Fruit fly (Drosophila melanogaster) whole organism, embryonic: ENCODE measurements around the gene Psn.
A peak's percentile ranks its signal among the peaks of the same experiment; 100 is the strongest.

Experiments
- B-H1 ChIP-seq: fragments of 200-800 bp; sonication (Bioruptor generic); IDR thresholded peaks from 3 replicates; pipeline ENCODE4 v1.3.6; 2022; ENCODE audit warnings: missing biosample characterization, missing genetic modification characterization
- B-H2 ChIP-seq: fragments of 200-800 bp; sonication (Bioruptor generic); optimal IDR thresholded peaks from 2 replicates; lab custom pipeline; 2018; ENCODE audit warnings: missing biosample characterization, mild to moderate bottlenecking, missing genetic modification characterization
- BEAF-32 ChIP-seq: fragments of 200-800 bp; sonication (Bioruptor generic); optimal IDR thresholded peaks from 3 replicates; lab custom pipeline; 2017; ENCODE audit warnings: missing biosample characterization, missing genetic modification characterization, mild to moderate bottlenecking, moderate library complexity, missing genetic modification reagents
- CG10565 ChIP-seq: fragments of 200-800 bp; sonication (Bioruptor generic); optimal IDR thresholded peaks from 3 replicates; lab custom pipeline; 2016; ENCODE audit warnings: missing biosample characterization, mild to moderate bottlenecking, missing genetic modification characterization
- CG12104 ChIP-seq: fragments of 200-800 bp; sonication (Bioruptor generic); optimal IDR thresholded peaks from 3 replicates; lab custom pipeline; 2016; ENCODE audit warnings: missing biosample characterization, missing genetic modification characterization
- CG12236 ChIP-seq: fragments of 200-800 bp; sonication (Bioruptor generic); optimal IDR thresholded peaks from 2 replicates; lab custom pipeline; 2016; ENCODE audit warnings: missing biosample characterization, missing genetic modification characterization
- CG13775 ChIP-seq: fragments of 200-800 bp; sonication (Bioruptor generic); optimal IDR thresholded peaks from 3 replicates; lab custom pipeline; 2017; ENCODE audit warnings: missing biosample characterization, mild to moderate bottlenecking, missing genetic modification characterization
- CG14965 ChIP-seq: fragments of 200-800 bp; sonication (Bioruptor generic); optimal IDR thresholded peaks from 2 replicates; lab custom pipeline; 2016; ENCODE audit warnings: missing biosample characterization, missing genetic modification characterization, borderline replicate concordance
- CG15601 ChIP-seq: fragments of 200-800 bp; sonication (Bioruptor generic); optimal IDR thresholded peaks from 3 replicates; lab custom pipeline; 2019; ENCODE audit warnings: missing biosample characterization, mild to moderate bottlenecking, missing genetic modification characterization, moderate library complexity
- CG1647 ChIP-seq: fragments of 200-800 bp; sonication (Bioruptor generic); optimal IDR thresholded peaks from 3 replicates; lab custom pipeline; 2016; ENCODE audit warnings: missing biosample characterization, missing genetic modification characterization
- CG16813 ChIP-seq: fragments of 200-800 bp; sonication (Bioruptor generic); IDR thresholded peaks from 3 replicates; pipeline ENCODE4 v1.3.6; 2022; ENCODE audit warnings: missing biosample characterization, missing genetic modification characterization; ENCODE audit not compliant: partially characterized antibody
- CG16863 ChIP-seq: fragments of 200-800 bp; sonication (Bioruptor generic); optimal IDR thresholded peaks from 3 replicates; lab custom pipeline; 2016; ENCODE audit warnings: missing biosample characterization, missing genetic modification characterization
- CG17912 ChIP-seq: fragments of 200-800 bp; sonication (Bioruptor generic); optimal IDR thresholded peaks from 2 replicates; lab custom pipeline; 2018; ENCODE audit warnings: missing biosample characterization, mild to moderate bottlenecking, missing genetic modification characterization
- CG2120 ChIP-seq: fragments of 200-800 bp; sonication (Bioruptor generic); optimal IDR thresholded peaks from 3 replicates; lab custom pipeline; 2016; ENCODE audit warnings: missing biosample characterization, missing genetic modification characterization
- CG2199 ChIP-seq: fragments of 200-800 bp; sonication (Bioruptor generic); IDR thresholded peaks from 3 replicates; pipeline ENCODE4 v1.3.6; 2022; ENCODE audit warnings: missing biosample characterization, missing genetic modification characterization
- CG31224 ChIP-seq: fragments of 200-800 bp; sonication (Bioruptor generic); IDR thresholded peaks from 2 replicates; pipeline ENCODE4 v1.3.6; 2022; ENCODE audit warnings: missing biosample characterization, missing genetic modification characterization
- CG31388 ChIP-seq: fragments of 200-800 bp; sonication (Bioruptor generic); optimal IDR thresholded peaks from 2 replicates; lab custom pipeline; 2016; ENCODE audit warnings: missing biosample characterization, missing genetic modification characterization
- CG32532 ChIP-seq: fragments of 200-800 bp; sonication (Bioruptor generic); IDR thresholded peaks from 2 replicates; pipeline ENCODE4 v1.3.6; 2022; ENCODE audit warnings: missing biosample characterization, missing genetic modification characterization
- CG3995 ChIP-seq: fragments of 200-800 bp; sonication (Bioruptor generic); optimal IDR thresholded peaks from 3 replicates; lab custom pipeline; 2016; ENCODE audit warnings: missing biosample characterization, missing genetic modification characterization
- CG6175 ChIP-seq: fragments of 200-800 bp; sonication (Bioruptor generic); IDR thresholded peaks from 3 replicates; pipeline ENCODE4 v1.3.6; 2022; ENCODE audit warnings: missing biosample characterization, missing genetic modification characterization
- CG6254 ChIP-seq: fragments of 200-800 bp; sonication (Bioruptor generic); optimal IDR thresholded peaks from 3 replicates; lab custom pipeline; 2017; ENCODE audit warnings: mild to moderate bottlenecking, missing biosample characterization, missing genetic modification reagents, missing genetic modification characterization
- CG6654 ChIP-seq: fragments of 200-800 bp; sonication (Bioruptor generic); optimal IDR thresholded peaks from 2 replicates; lab custom pipeline; 2017; ENCODE audit warnings: missing biosample characterization, mild to moderate bottlenecking, missing genetic modification characterization
- CG9437 ChIP-seq: fragments of 200-800 bp; sonication (Bioruptor generic); optimal IDR thresholded peaks from 2 replicates; lab custom pipeline; 2018; ENCODE audit warnings: missing biosample characterization, mild to moderate bottlenecking, missing genetic modification characterization
- E2f2 ChIP-seq: fragments of 200-800 bp; sonication (Bioruptor generic); IDR thresholded peaks from 2 replicates; pipeline ENCODE4 v1.3.6; 2022; ENCODE audit warnings: missing biosample characterization, missing genetic modification characterization
- ERR ChIP-seq: fragments of 200-800 bp; sonication (Bioruptor generic); optimal IDR thresholded peaks from 2 replicates; lab custom pipeline; 2016; ENCODE audit warnings: missing biosample characterization, missing genetic modification characterization
- Jarid2 ChIP-seq: fragments of 200-800 bp; sonication (Bioruptor generic); optimal IDR thresholded peaks from 3 replicates; lab custom pipeline; 2017; ENCODE audit warnings: mild to moderate bottlenecking, missing biosample characterization, missing genetic modification reagents, missing genetic modification characterization
- Myb ChIP-seq: fragments of 200-800 bp; sonication (Bioruptor generic); optimal IDR thresholded peaks from 2 replicates; lab custom pipeline; 2016; ENCODE audit warnings: missing biosample characterization, missing genetic modification characterization
- Scr ChIP-seq: fragments of 200-800 bp; sonication (Bioruptor generic); IDR thresholded peaks from 2 replicates; pipeline ENCODE4 v1.3.6; 2022; ENCODE audit warnings: missing biosample characterization, missing genetic modification characterization; ENCODE audit not compliant: partially characterized antibody
- Sry-δ ChIP-seq: fragments of 200-800 bp; sonication (Bioruptor generic); optimal IDR thresholded peaks from 2 replicates; lab custom pipeline; 2016; ENCODE audit warnings: missing biosample characterization, missing genetic modification characterization
- Trl ChIP-seq, 3 experiments: fragments of >200 bp in 2 of 3; fragments of 200-800 bp in 1 of 3; sonication (Bioruptor generic) in 1 of 3; optimal IDR thresholded peaks; 2 replicates in 1 of 3; 3 replicates in 2 of 3; lab custom pipeline; 2016 to 2017; ENCODE audit warnings: missing biosample characterization in 1 of 3, missing genetic modification characterization in 1 of 3
- Xbp1 ChIP-seq: fragments of 200-800 bp; sonication (Bioruptor generic); optimal IDR thresholded peaks from 3 replicates; lab custom pipeline; 2016; ENCODE audit warnings: missing biosample characterization, mild to moderate bottlenecking, missing genetic modification characterization
- YL-1 ChIP-seq: fragments of 200-800 bp; sonication (Bioruptor generic); optimal IDR thresholded peaks from 3 replicates; lab custom pipeline; 2017; ENCODE audit warnings: missing biosample characterization, mild to moderate bottlenecking, missing genetic modification characterization
- ab ChIP-seq: fragments of 200-800 bp; sonication (Bioruptor generic); optimal IDR thresholded peaks from 2 replicates; lab custom pipeline; 2016; ENCODE audit warnings: missing biosample characterization, missing genetic modification characterization
- amos ChIP-seq: fragments of 200-800 bp; sonication (Bioruptor generic); IDR thresholded peaks from 2 replicates; pipeline ENCODE4 v1.3.6; 2022; ENCODE audit warnings: missing biosample characterization, missing genetic modification characterization; ENCODE audit not compliant: partially characterized antibody
- ato ChIP-seq: fragments of 200-800 bp; sonication (Bioruptor generic); IDR thresholded peaks from 2 replicates; pipeline ENCODE4 v1.3.6; 2022; ENCODE audit warnings: missing biosample characterization, missing genetic modification characterization; ENCODE audit not compliant: partially characterized antibody
- cad ChIP-seq: fragments of >200 bp; optimal IDR thresholded peaks from 2 replicates; lab custom pipeline; 2017; ENCODE audit warnings: missing biosample characterization, missing genetic modification characterization
- corto ChIP-seq: fragments of 200-800 bp; sonication (Bioruptor generic); optimal IDR thresholded peaks from 2 replicates; lab custom pipeline; 2016; ENCODE audit warnings: missing biosample characterization, mild to moderate bottlenecking, missing genetic modification characterization, moderate library complexity
- crp ChIP-seq, 2 experiments: fragments of 200-800 bp; sonication (Bioruptor generic); optimal IDR thresholded peaks; 2 replicates in 1 of 2; 3 replicates in 1 of 2; lab custom pipeline; 2017; ENCODE audit warnings: missing biosample characterization in 2 of 2, missing genetic modification characterization in 2 of 2, mild to moderate bottlenecking in 1 of 2, moderate library complexity in 1 of 2
- eve ChIP-seq, 2 experiments: fragments of >200 bp; optimal IDR thresholded peaks; 2 replicates each; lab custom pipeline; 2017; ENCODE audit warnings: missing biosample characterization in 2 of 2, missing genetic modification characterization in 2 of 2
- exex ChIP-seq: fragments of 200-800 bp; sonication (Bioruptor generic); optimal IDR thresholded peaks from 4 replicates; lab custom pipeline; 2018; ENCODE audit warnings: missing biosample characterization, mild to moderate bottlenecking, missing genetic modification characterization, moderate library complexity
- her ChIP-seq: fragments of 200-800 bp; sonication (Bioruptor generic); optimal IDR thresholded peaks from 2 replicates; lab custom pipeline; 2016; ENCODE audit warnings: missing biosample characterization, missing genetic modification characterization
- ken ChIP-seq: fragments of 200-800 bp; sonication (Bioruptor generic); IDR thresholded peaks from 3 replicates; pipeline ENCODE4 v1.3.6; 2022; ENCODE audit warnings: missing biosample characterization, missing genetic modification characterization
- lbe ChIP-seq: fragments of 200-800 bp; sonication (Bioruptor generic); optimal IDR thresholded peaks from 2 replicates; lab custom pipeline; 2016; ENCODE audit warnings: missing biosample characterization, mild to moderate bottlenecking, missing genetic modification characterization
- phol ChIP-seq: fragments of 200-800 bp; sonication (Bioruptor generic); optimal IDR thresholded peaks from 3 replicates; lab custom pipeline; 2018; ENCODE audit warnings: missing biosample characterization, mild to moderate bottlenecking, missing genetic modification characterization, moderate library complexity
- pros ChIP-seq: fragments of 200-800 bp; sonication (Bioruptor generic); optimal IDR thresholded peaks from 3 replicates; lab custom pipeline; 2019; ENCODE audit warnings: missing biosample characterization, mild to moderate bottlenecking, missing genetic modification characterization, moderate library complexity
- pzg ChIP-seq: fragments of 200-800 bp; sonication (Bioruptor generic); optimal IDR thresholded peaks from 3 replicates; lab custom pipeline; 2018; ENCODE audit warnings: missing biosample characterization, mild to moderate bottlenecking, missing genetic modification characterization, moderate library complexity
- slou ChIP-seq: fragments of 200-800 bp; sonication (Bioruptor generic); optimal IDR thresholded peaks from 3 replicates; lab custom pipeline; 2016; ENCODE audit warnings: missing biosample characterization, missing genetic modification characterization
- stwl ChIP-seq: fragments of 200-800 bp; sonication (Bioruptor generic); optimal IDR thresholded peaks from 3 replicates; lab custom pipeline; 2018; ENCODE audit warnings: missing biosample characterization, mild to moderate bottlenecking, missing genetic modification characterization, moderate library complexity
- sug ChIP-seq: fragments of 200-800 bp; optimal IDR thresholded peaks from 2 replicates; lab custom pipeline; 2019; ENCODE audit warnings: missing biosample characterization, mild to moderate bottlenecking, missing genetic modification characterization, moderate library complexity
- zfh1 ChIP-seq: fragments of 200-800 bp; sonication (Bioruptor generic); IDR thresholded peaks from 3 replicates; pipeline ENCODE4 v1.3.6; 2022; ENCODE audit warnings: missing biosample characterization, missing genetic modification characterization

Gene Psn

DNA sequence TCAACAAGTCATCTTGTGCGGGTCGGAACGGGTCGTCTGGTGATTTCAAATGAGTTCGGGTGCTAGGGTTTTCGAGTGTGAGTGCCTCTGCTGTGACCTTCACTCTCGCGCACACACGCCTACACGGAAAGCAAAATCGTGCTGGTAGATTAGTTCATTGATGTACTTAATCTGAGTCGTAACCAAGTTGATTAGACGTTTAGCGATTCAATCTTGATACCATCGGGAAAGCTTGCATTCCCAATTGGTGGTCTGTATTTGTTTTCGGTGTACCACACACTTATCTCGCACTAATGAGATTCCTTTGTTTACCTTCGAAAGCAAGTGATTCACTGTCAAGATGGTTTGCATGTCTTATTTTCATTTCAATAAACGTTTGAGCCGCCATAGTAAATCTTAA is 43.3 kb upstream of the Psn start (continued):
- no peak for TF ChIP-seq Trl (optimal IDR thresholded peaks at IDR 0.05; lab: Kevin White, UChicago)
- peak; percentile 31 for TF ChIP-seq Trl (GFP tag; optimal IDR thresholded peaks at IDR 0.05; lab: Kevin White, UChicago)
- no peak for TF ChIP-seq amos
- TF ChIP-seq phol (tag; lab: Kevin White, UChicago), result no peak
- peak; percentile 59 for TF ChIP-seq ERR (GFP tag; lab: Kevin White, UChicago)
- TF ChIP-seq CG10565 (GFP tag; lab: Kevin White, UChicago), result no peak
- TF ChIP-seq ab (GFP tag; lab: Kevin White, UChicago), result no peak
- no peak for TF ChIP-seq CG31388 (GFP tag; lab: Kevin White, UChicago)
- TF ChIP-seq eve (GFP tag; optimal IDR thresholded peaks at IDR 0.05; lab: Kevin White, UChicago), result no peak
- no peak for TF ChIP-seq CG13775 (GFP tag; lab: Kevin White, UChicago)
- TF ChIP-seq CG17912, result no peak
- TF ChIP-seq CG12236 (GFP tag; lab: Kevin White, UChicago), result peak; percentile 16
- no peak for TF ChIP-seq CG14965
- TF ChIP-seq CG16813 (GFP tag; lab: Robert Waterston, UW), result no peak
- TF ChIP-seq Jarid2 (GFP tag; lab: Kevin White, UChicago), result no peak
- TF ChIP-seq CG31224 (GFP tag; lab: Robert Waterston, UW), result no peak
- TF ChIP-seq corto (GFP tag; lab: Kevin White, UChicago), result no peak
- TF ChIP-seq CG32532 (GFP tag; lab: Robert Waterston, UW), result peak; percentile 55; the same call in 1 of the 2 replicates
- no peak for TF ChIP-seq pros (GFP tag; lab: Kevin White, UChicago)
- TF ChIP-seq CG6175 (GFP tag; lab: Robert Waterston, UW), result no peak
- no peak for TF ChIP-seq CG6654 (GFP tag; lab: Kevin White, UChicago)
- no peak for TF ChIP-seq B-H1
- peak; percentile 22; the same call in 1 of the 2 replicates for TF ChIP-seq E2f2 (GFP tag; lab: Robert Waterston, UW)
- TF ChIP-seq exex, result peak; percentile 86

DNA sequence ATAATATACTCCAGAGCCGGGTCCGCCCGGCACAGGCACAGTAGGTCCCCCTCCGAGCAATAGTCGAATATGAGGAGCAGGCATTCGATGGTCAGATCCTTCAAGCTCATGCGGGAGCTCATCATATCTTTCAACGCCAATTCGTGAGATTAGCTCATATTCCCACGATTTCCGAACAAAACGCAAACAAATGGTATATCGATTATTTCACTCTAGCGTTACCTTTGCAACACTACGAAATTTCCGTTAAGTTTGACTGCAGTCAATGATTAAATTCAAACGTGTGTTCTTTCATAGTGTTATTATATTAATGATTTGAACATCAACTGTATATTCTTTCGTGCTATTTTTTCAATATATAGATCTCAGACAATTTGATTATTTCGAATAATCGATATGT is 38.9 kb upstream of the Psn start, which contains the start of gene CG33969:
Gene CG33969, minus strand, starts transcription at position 197 of the 400 bp plus-strand sequence.
- TF ChIP-seq Sry-δ (GFP tag; lab: Kevin White, UChicago), result peak; percentile 40
- peak; percentile 2 for TF ChIP-seq sug (tag; lab: Kevin White, UChicago)
- TF ChIP-seq Myb (GFP tag; lab: Kevin White, UChicago), result peak; percentile 96
- no peak for TF ChIP-seq CG10565 (GFP tag; lab: Kevin White, UChicago)
- TF ChIP-seq pzg, result peak; percentile 47
- TF ChIP-seq her (GFP tag; lab: Kevin White, UChicago), result peak; percentile 37
- no peak for TF ChIP-seq CG12104 (GFP tag; lab: Kevin White, UChicago)
- 0 out of 3 replicates have a peak, but pooled peaks have one; percentile 11 for TF ChIP-seq CG2199 (GFP tag; lab: Robert Waterston, UW)
- TF ChIP-seq slou (GFP tag; lab: Kevin White, UChicago), result no peak
- TF ChIP-seq CG1647 (GFP tag; lab: Kevin White, UChicago), result no peak
- TF ChIP-seq CG3995 (GFP tag; lab: Kevin White, UChicago), result peak; percentile 5
- peak; percentile 12 for TF ChIP-seq B-H2
- no peak for TF ChIP-seq CG6254
- no peak for TF ChIP-seq ken
- TF ChIP-seq ato (GFP tag; lab: Robert Waterston, UW), result 0 out of 2 replicates have a peak, but pooled peaks have one; percentile 26
- peak; percentile 21 for TF ChIP-seq lbe
- peak; percentile 58 for TF ChIP-seq CG9437 (GFP tag; lab: Kevin White, UChicago)
- no peak for TF ChIP-seq cad (GFP tag; lab: Kevin White, UChicago)
- TF ChIP-seq CG2120 (GFP tag; lab: Kevin White, UChicago), result peak; percentile 16
- TF ChIP-seq Scr (GFP tag; lab: Robert Waterston, UW), result peak; percentile 55; the same call in 1 of the 2 replicates
- TF ChIP-seq zfh1 (GFP tag; lab: Robert Waterston, UW), result no peak
- peak; percentile 58 for TF ChIP-seq YL-1
- TF ChIP-seq crp (GFP tag; optimal IDR thresholded peaks at IDR 0.05; lab: Kevin White, UChicago), result peak in 1 of 2 experiments; percentile 35
- TF ChIP-seq stwl (tag; lab: Kevin White, UChicago), result peak; percentile 87
- peak; percentile 58 for TF ChIP-seq BEAF-32 (GFP tag; lab: Kevin White, UChicago)
- no peak for TF ChIP-seq CG15601 (tag; lab: Kevin White, UChicago)
- no peak for TF ChIP-seq Xbp1
- TF ChIP-seq CG16863 (GFP tag; lab: Kevin White, UChicago), result no peak
